Fruit fly (Drosophila melanogaster): ENCODE measurements around the gene tna.
A peak's percentile ranks its signal among the peaks of the same experiment; 100 is the strongest.

The tna gene

dm6 chr3L:10810539-10811443 is 24.5 kb upstream of the tna start (continued):
- no peak for TF ChIP-seq gcm (GFP tag; optimal IDR thresholded peaks at IDR 0.05)
- peak; percentile 80 for TF ChIP-seq Fer3 (tag; optimal IDR thresholded peaks at IDR 0.05)
- peak; percentile 91 for TF ChIP-seq lab (GFP tag; optimal IDR thresholded peaks at IDR 0.05)
- TF ChIP-seq ase (GFP tag; IDR thresholded peaks at IDR 0.05): peak; percentile 54; the same call in 1 of the 3 replicates
- TF ChIP-seq Xrp1 (GFP tag; IDR thresholded peaks at IDR 0.05): peak; percentile 74
- peak; percentile 12 for TF ChIP-seq tup (GFP tag; optimal IDR thresholded peaks at IDR 0.05)
- no peak for TF ChIP-seq da (GFP tag; optimal IDR thresholded peaks at IDR 0.05)
- peak; percentile 73 for TF ChIP-seq Blimp-1 (GFP tag; optimal IDR thresholded peaks at IDR 0.05)
- TF ChIP-seq CG6254 (GFP tag; optimal IDR thresholded peaks at IDR 0.05): no peak
- peak; percentile 67 for TF ChIP-seq CG17385 (GFP tag; optimal IDR thresholded peaks at IDR 0.05)
- peak in 1 of 2 experiments; percentile 79 for TF ChIP-seq Hr51 (GFP tag; optimal IDR thresholded peaks at IDR 0.05)
- peak; percentile 51 for TF ChIP-seq CG15011 (GFP tag; optimal IDR thresholded peaks at IDR 0.05)
- peak; percentile 87 for TF ChIP-seq dmrt99B (tag; optimal IDR thresholded peaks at IDR 0.05)
- TF ChIP-seq pzg (GFP tag; optimal IDR thresholded peaks at IDR 0.05): no peak
- no peak for TF ChIP-seq pan (optimal IDR thresholded peaks at IDR 0.05)
- TF ChIP-seq pan (GFP tag; optimal IDR thresholded peaks at IDR 0.05 in 1 of 2, IDR thresholded peaks at IDR 0.05 in 1 of 2): peak in 1 of 2 experiments; percentile 66
- no peak for TF ChIP-seq Sry-β (GFP tag; optimal IDR thresholded peaks at IDR 0.05)
- no peak for TF ChIP-seq en (GFP tag; optimal IDR thresholded peaks at IDR 0.05)
- peak; percentile 54 for TF ChIP-seq CG1529 (GFP tag; optimal IDR thresholded peaks at IDR 0.05)
- 0 out of 3 replicates have a peak, but pooled peaks have one; percentile 30 for TF ChIP-seq Aef1 (GFP tag; IDR thresholded peaks at IDR 0.05)
- no peak for TF ChIP-seq CG11560 (tag; IDR thresholded peaks at IDR 0.05)
- TF ChIP-seq salm (tag; optimal IDR thresholded peaks at IDR 0.05): peak; percentile 43
- TF ChIP-seq tio (GFP tag; optimal IDR thresholded peaks at IDR 0.05): peak; percentile 44
- TF ChIP-seq CG32532 (GFP tag; IDR thresholded peaks at IDR 0.05): peak; percentile 70
- peak; percentile 61 for TF ChIP-seq fd3F (GFP tag; optimal IDR thresholded peaks at IDR 0.05)
- peak; percentile 74 for TF ChIP-seq Atf6 (GFP tag; IDR thresholded peaks at IDR 0.05)
- TF ChIP-seq CG14965 (GFP tag; optimal IDR thresholded peaks at IDR 0.05; ENCODE audit: borderline replicate concordance): no peak
- no peak for TF ChIP-seq zen2 (GFP tag; IDR thresholded peaks at IDR 0.05; ENCODE audit: partially characterized antibody)
- peak; percentile 70 for TF ChIP-seq nmo (GFP tag; optimal IDR thresholded peaks at IDR 0.05)
- TF ChIP-seq slou (GFP tag; optimal IDR thresholded peaks at IDR 0.05): peak; percentile 24
- peak; percentile 92 for TF ChIP-seq CG12155 (GFP tag; optimal IDR thresholded peaks at IDR 0.05)
- peak; percentile 61 for TF ChIP-seq ssp (GFP tag; IDR thresholded peaks at IDR 0.05)
- no peak for TF ChIP-seq kah (GFP tag; optimal IDR thresholded peaks at IDR 0.05)
- peak; percentile 41; the same call in 1 of the 2 replicates for TF ChIP-seq H2.0 (GFP tag; IDR thresholded peaks at IDR 0.05)
- no peak for TF ChIP-seq CG8944 (GFP tag; optimal IDR thresholded peaks at IDR 0.05)
- TF ChIP-seq CG16813 (GFP tag; IDR thresholded peaks at IDR 0.05; ENCODE audit: partially characterized antibody): no peak
- peak; percentile 5 for TF ChIP-seq CG30431 (GFP tag; optimal IDR thresholded peaks at IDR 0.05)
- 0 out of 2 replicates have a peak, but pooled peaks have one; percentile 26 for TF ChIP-seq CG11696 (GFP tag; IDR thresholded peaks at IDR 0.05)
- TF ChIP-seq pum (GFP tag; optimal IDR thresholded peaks at IDR 0.05): no peak
- TF ChIP-seq Ada2b (GFP tag; IDR thresholded peaks at IDR 0.05): peak; percentile 77
- TF ChIP-seq CG11504 (tag; optimal IDR thresholded peaks at IDR 0.05): peak; percentile 84
- no peak for TF ChIP-seq HmgD (GFP tag; optimal IDR thresholded peaks at IDR 0.05)
- TF ChIP-seq hth (optimal IDR thresholded peaks at IDR 0.05): no peak
- TF ChIP-seq CG18476 (GFP tag; optimal IDR thresholded peaks at IDR 0.05): peak; percentile 46
- TF ChIP-seq repo (GFP tag; optimal IDR thresholded peaks at IDR 0.05): no peak
- no peak for TF ChIP-seq fd64A (GFP tag; optimal IDR thresholded peaks at IDR 0.05)
- TF ChIP-seq ewg (GFP tag; optimal IDR thresholded peaks at IDR 0.05): peak; percentile 59
- no peak for TF ChIP-seq ham (GFP tag; IDR thresholded peaks at IDR 0.05)

Data from whole organism, embryonic.